Fruit fly (Drosophila melanogaster) whole organism, embryonic: ENCODE results near the gene Eip75B.

Source experiments
- Adf1 ChIP-seq: fragments of 200-800 bp; sonication (Bioruptor generic); IDR thresholded peaks from 2 replicates; pipeline ENCODE4 v1.3.6; 2022; ENCODE audit warnings: missing biosample characterization, missing genetic modification characterization
- Atf6 ChIP-seq: fragments of 200-800 bp; sonication (Bioruptor generic); IDR thresholded peaks from 2 replicates; pipeline ENCODE4 v1.3.6; 2022; ENCODE audit warnings: missing biosample characterization, missing genetic modification characterization
- BEAF-32 ChIP-seq: fragments of 200-800 bp; sonication (Bioruptor generic); optimal IDR thresholded peaks from 3 replicates; lab custom pipeline; 2017; ENCODE audit warnings: missing biosample characterization, missing genetic modification characterization, mild to moderate bottlenecking, moderate library complexity, missing genetic modification reagents
- Bgb ChIP-seq: fragments of 200-800 bp; sonication (Bioruptor generic); IDR thresholded peaks from 2 replicates; pipeline ENCODE4 v1.3.6; 2022; ENCODE audit warnings: missing biosample characterization, missing genetic modification characterization; ENCODE audit not compliant: partially characterized antibody
- CG1024 ChIP-seq: fragments of 200-800 bp; sonication (Bioruptor generic); IDR thresholded peaks from 2 replicates; pipeline ENCODE4 v1.3.6; 2022; ENCODE audit warnings: missing biosample characterization, missing genetic modification characterization
- CG10565 ChIP-seq: fragments of 200-800 bp; sonication (Bioruptor generic); optimal IDR thresholded peaks from 3 replicates; lab custom pipeline; 2016; ENCODE audit warnings: missing biosample characterization, mild to moderate bottlenecking, missing genetic modification characterization
- CG11093 ChIP-seq: fragments of 200-800 bp; sonication (Bioruptor generic); IDR thresholded peaks from 3 replicates; pipeline ENCODE4 v1.3.6; 2022; ENCODE audit warnings: missing biosample characterization, missing genetic modification characterization
- CG11456 ChIP-seq: fragments of 200-800 bp; sonication (Bioruptor generic); IDR thresholded peaks from 3 replicates; pipeline ENCODE4 v1.3.6; 2022; ENCODE audit warnings: missing biosample characterization, missing genetic modification characterization
- CG12155 ChIP-seq: fragments of 200-800 bp; sonication (Bioruptor generic); optimal IDR thresholded peaks from 3 replicates; lab custom pipeline; 2016; ENCODE audit warnings: missing biosample characterization, missing genetic modification characterization
- CG12659 ChIP-seq: fragments of 200-800 bp; sonication (Bioruptor generic); optimal IDR thresholded peaks from 3 replicates; lab custom pipeline; 2017; ENCODE audit warnings: mild to moderate bottlenecking, missing biosample characterization, missing genetic modification reagents, missing genetic modification characterization
- CG13287 ChIP-seq: fragments of 200-800 bp; sonication (Bioruptor generic); IDR thresholded peaks from 2 replicates; pipeline ENCODE4 v1.3.6; 2022; ENCODE audit warnings: missing biosample characterization, missing genetic modification characterization; ENCODE audit not compliant: partially characterized antibody
- CG13894 ChIP-seq: fragments of 200-800 bp; sonication (Bioruptor generic); optimal IDR thresholded peaks from 3 replicates; lab custom pipeline; 2018; ENCODE audit warnings: missing biosample characterization, mild to moderate bottlenecking, missing genetic modification characterization, moderate library complexity
- CG1529 ChIP-seq: fragments of 200-800 bp; sonication (Bioruptor generic); optimal IDR thresholded peaks from 3 replicates; lab custom pipeline; 2018; ENCODE audit warnings: missing biosample characterization, missing genetic modification characterization
- CG17361 ChIP-seq: fragments of 200-800 bp; sonication (Bioruptor generic); IDR thresholded peaks from 3 replicates; pipeline ENCODE4 v1.3.6; 2022; ENCODE audit warnings: missing biosample characterization, missing genetic modification characterization
- CG2678 ChIP-seq: fragments of 200-800 bp; sonication (Bioruptor generic); optimal IDR thresholded peaks from 3 replicates; lab custom pipeline; 2019; ENCODE audit warnings: missing biosample characterization, mild to moderate bottlenecking, missing genetic modification characterization, moderate library complexity
- CG30403 ChIP-seq: fragments of 200-800 bp; sonication (Bioruptor generic); optimal IDR thresholded peaks from 3 replicates; lab custom pipeline; 2016; ENCODE audit warnings: missing biosample characterization, missing genetic modification characterization
- CG31365 ChIP-seq: fragments of 200-800 bp; sonication (Bioruptor generic); optimal IDR thresholded peaks from 2 replicates; lab custom pipeline; 2018; ENCODE audit warnings: missing biosample characterization, mild to moderate bottlenecking, missing genetic modification characterization
- CG3281 ChIP-seq: fragments of 200-800 bp; sonication (Bioruptor generic); optimal IDR thresholded peaks from 3 replicates; lab custom pipeline; 2017; ENCODE audit warnings: missing biosample characterization, mild to moderate bottlenecking, missing genetic modification characterization
- CG8281 ChIP-seq: fragments of 200-800 bp; sonication (Bioruptor generic); optimal IDR thresholded peaks from 2 replicates; lab custom pipeline; 2018; ENCODE audit warnings: missing biosample characterization, mild to moderate bottlenecking, missing genetic modification characterization, moderate library complexity
- CG9876 ChIP-seq: fragments of 200-800 bp; sonication (Bioruptor generic); optimal IDR thresholded peaks from 2 replicates; lab custom pipeline; 2016; ENCODE audit warnings: missing biosample characterization, missing genetic modification characterization
- CHES-1-like ChIP-seq: fragments of 200-800 bp; sonication (Bioruptor generic); optimal IDR thresholded peaks from 2 replicates; lab custom pipeline; 2016; ENCODE audit warnings: missing biosample characterization, missing genetic modification characterization
- CTCF ChIP-seq: fragments of 200-800 bp; sonication (Bioruptor generic); optimal IDR thresholded peaks from 2 replicates; lab custom pipeline; 2017; ENCODE audit warnings: missing biosample characterization, mild to moderate bottlenecking, missing genetic modification characterization, moderate library complexity
- Dek ChIP-seq: fragments of 200-800 bp; sonication (Bioruptor generic); optimal IDR thresholded peaks from 3 replicates; lab custom pipeline; 2019; ENCODE audit warnings: missing biosample characterization, mild to moderate bottlenecking, missing genetic modification characterization, moderate library complexity
- Dfd ChIP-seq, 2 experiments: fragments of >200 bp; optimal IDR thresholded peaks; 2 replicates each; lab custom pipeline; 2017; ENCODE audit warnings: missing biosample characterization in 2 of 2, missing genetic modification characterization in 2 of 2
- E2f2 ChIP-seq: fragments of 200-800 bp; sonication (Bioruptor generic); IDR thresholded peaks from 2 replicates; pipeline ENCODE4 v1.3.6; 2022; ENCODE audit warnings: missing biosample characterization, missing genetic modification characterization
- Fer1 ChIP-seq: fragments of 200-800 bp; sonication (Bioruptor generic); optimal IDR thresholded peaks from 2 replicates; lab custom pipeline; 2017; ENCODE audit warnings: missing biosample characterization, mild to moderate bottlenecking, missing genetic modification characterization
- HmgZ ChIP-seq: fragments of 200-800 bp; sonication (Bioruptor generic); optimal IDR thresholded peaks from 2 replicates; lab custom pipeline; 2018; ENCODE audit warnings: missing biosample characterization, mild to moderate bottlenecking, missing genetic modification characterization
- Jarid2 ChIP-seq: fragments of 200-800 bp; sonication (Bioruptor generic); optimal IDR thresholded peaks from 3 replicates; lab custom pipeline; 2017; ENCODE audit warnings: mild to moderate bottlenecking, missing biosample characterization, missing genetic modification reagents, missing genetic modification characterization
- Lhr ChIP-seq: fragments of 200-800 bp; sonication (Bioruptor generic); optimal IDR thresholded peaks from 3 replicates; lab custom pipeline; 2017; ENCODE audit warnings: mild to moderate bottlenecking, missing biosample characterization, missing genetic modification reagents, missing genetic modification characterization
- Myb ChIP-seq: fragments of 200-800 bp; sonication (Bioruptor generic); optimal IDR thresholded peaks from 2 replicates; lab custom pipeline; 2016; ENCODE audit warnings: missing biosample characterization, missing genetic modification characterization
- NFAT ChIP-seq: fragments of 200-800 bp; sonication (Bioruptor generic); IDR thresholded peaks from 2 replicates; pipeline ENCODE4 v1.3.6; 2022; ENCODE audit warnings: missing biosample characterization, missing genetic modification characterization
- Nf-YA ChIP-seq: fragments of 200-800 bp; sonication (Bioruptor generic); IDR thresholded peaks from 2 replicates; pipeline ENCODE4 v1.3.6; 2022; ENCODE audit warnings: missing biosample characterization, missing genetic modification characterization
- Opbp ChIP-seq: fragments of 200-800 bp; sonication (Bioruptor generic); IDR thresholded peaks from 3 replicates; pipeline ENCODE4 v1.3.6; 2022; ENCODE audit warnings: missing biosample characterization, missing genetic modification characterization; ENCODE audit not compliant: partially characterized antibody
- Poxn ChIP-seq: fragments of 200-800 bp; sonication (Bioruptor generic); IDR thresholded peaks from 2 replicates; pipeline ENCODE4 v1.3.6; 2022; ENCODE audit warnings: missing biosample characterization, missing genetic modification characterization
- Rfx ChIP-seq: fragments of 200-800 bp; sonication (Bioruptor generic); IDR thresholded peaks from 2 replicates; pipeline ENCODE4 v1.3.6; 2022; ENCODE audit warnings: missing biosample characterization, missing genetic modification characterization
- Xbp1 ChIP-seq: fragments of 200-800 bp; sonication (Bioruptor generic); optimal IDR thresholded peaks from 3 replicates; lab custom pipeline; 2016; ENCODE audit warnings: missing biosample characterization, mild to moderate bottlenecking, missing genetic modification characterization
- dm ChIP-seq: fragments of 200-800 bp; sonication (Bioruptor generic); optimal IDR thresholded peaks from 3 replicates; lab custom pipeline; 2016; ENCODE audit warnings: missing biosample characterization, missing genetic modification characterization
- emc ChIP-seq: fragments of 200-800 bp; sonication (Bioruptor generic); optimal IDR thresholded peaks from 2 replicates; lab custom pipeline; 2016; ENCODE audit warnings: missing biosample characterization, missing genetic modification characterization
- esg ChIP-seq: fragments of 200-800 bp; sonication (Bioruptor generic); conservative IDR thresholded peaks from 2 replicates; pipeline ENCODE4 v1.3.6; 2022; ENCODE audit warnings: missing biosample characterization, missing genetic modification characterization
- ewg ChIP-seq: fragments of 200-800 bp; sonication (Bioruptor generic); optimal IDR thresholded peaks from 3 replicates; lab custom pipeline; 2017; ENCODE audit warnings: mild to moderate bottlenecking, missing biosample characterization, missing genetic modification reagents, missing genetic modification characterization
- fd102C ChIP-seq: fragments of 200-800 bp; sonication (Bioruptor generic); optimal IDR thresholded peaks from 2 replicates; lab custom pipeline; 2018; ENCODE audit warnings: missing biosample characterization, mild to moderate bottlenecking, missing genetic modification characterization, moderate library complexity
- gsb ChIP-seq: fragments of 200-800 bp; sonication (Bioruptor generic); IDR thresholded peaks from 2 replicates; pipeline ENCODE4 v1.3.6; 2022; ENCODE audit warnings: missing biosample characterization, missing genetic modification characterization
- gt ChIP-seq: fragments of 200-800 bp; sonication (Bioruptor generic); IDR thresholded peaks from 2 replicates; pipeline ENCODE4 v1.3.6; 2022; ENCODE audit warnings: missing biosample characterization, missing genetic modification characterization
- h ChIP-seq: fragments of >200 bp; optimal IDR thresholded peaks from 2 replicates; lab custom pipeline; 2017
- hth ChIP-seq: fragments of >200 bp; optimal IDR thresholded peaks from 2 replicates; lab custom pipeline; 2017; ENCODE audit warnings: inconsistent platforms
- nau ChIP-seq: fragments of 200-800 bp; sonication (Bioruptor generic); optimal IDR thresholded peaks from 3 replicates; lab custom pipeline; 2017; ENCODE audit warnings: missing biosample characterization, mild to moderate bottlenecking, missing genetic modification characterization, missing genetic modification reagents
- nerfin-2 ChIP-seq: fragments of 200-800 bp; sonication (Bioruptor generic); IDR thresholded peaks from 2 replicates; pipeline ENCODE4 v1.3.6; 2022; ENCODE audit warnings: missing biosample characterization, missing genetic modification characterization; ENCODE audit not compliant: partially characterized antibody
- pzg ChIP-seq: fragments of 200-800 bp; sonication (Bioruptor generic); optimal IDR thresholded peaks from 3 replicates; lab custom pipeline; 2018; ENCODE audit warnings: missing biosample characterization, mild to moderate bottlenecking, missing genetic modification characterization, moderate library complexity
- ranshi ChIP-seq: fragments of 200-800 bp; sonication (Bioruptor generic); IDR thresholded peaks from 2 replicates; pipeline ENCODE4 v1.3.6; 2022; ENCODE audit warnings: missing biosample characterization, missing genetic modification characterization
- salm ChIP-seq: fragments of 200-800 bp; sonication (Bioruptor generic); optimal IDR thresholded peaks from 2 replicates; lab custom pipeline; 2018; ENCODE audit warnings: missing biosample characterization, mild to moderate bottlenecking, missing genetic modification characterization
- sima ChIP-seq: fragments of 200-800 bp; sonication (Bioruptor generic); optimal IDR thresholded peaks from 2 replicates; lab custom pipeline; 2016; ENCODE audit warnings: missing biosample characterization, missing genetic modification characterization
- vvl ChIP-seq: fragments of 200-800 bp; sonication (Bioruptor generic); IDR thresholded peaks from 2 replicates; pipeline ENCODE4 v1.3.6; 2022; ENCODE audit warnings: missing biosample characterization, missing genetic modification characterization

Eip75B gene

DNA sequence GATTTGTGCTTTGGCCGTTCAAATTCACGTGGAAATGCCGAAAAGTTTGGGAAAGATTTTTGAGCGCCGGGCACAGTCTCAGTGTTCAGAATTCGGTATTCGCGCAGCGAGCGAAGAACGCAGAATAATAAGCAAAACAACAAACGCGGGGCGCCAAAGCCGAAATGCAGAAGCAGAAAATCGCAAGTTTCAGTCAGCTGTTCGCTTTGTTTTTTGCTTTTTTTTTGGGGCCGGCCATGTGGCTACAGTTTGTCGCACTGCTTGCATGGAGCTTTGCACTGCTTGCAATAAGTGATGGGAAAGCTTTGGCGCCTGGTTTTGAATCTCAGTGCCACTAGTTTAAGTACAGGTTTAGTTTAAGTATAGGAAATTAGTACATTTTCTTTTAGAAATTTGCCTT lies 38.6 kb downstream of the Eip75B start (continued):
- no peak for TF ChIP-seq CG30403 (GFP tag; lab: Kevin White, UChicago)
- TF ChIP-seq salm (tag; lab: Kevin White, UChicago) = no peak
- TF ChIP-seq ranshi (GFP tag; lab: Robert Waterston, UW) = no peak
- no peak for TF ChIP-seq sima (GFP tag; lab: Kevin White, UChicago)
- TF ChIP-seq CG1024 (GFP tag; lab: Robert Waterston, UW) = no peak
- TF ChIP-seq CHES-1-like (GFP tag; lab: Kevin White, UChicago) = no peak
- TF ChIP-seq esg (GFP tag; lab: Robert Waterston, UW) = no peak
- TF ChIP-seq CG12155 (GFP tag; lab: Kevin White, UChicago) = no peak
- no peak for TF ChIP-seq CG1529 (GFP tag; lab: Kevin White, UChicago)
- TF ChIP-seq CG13894 (tag; lab: Kevin White, UChicago) = no peak
- no peak for TF ChIP-seq emc (GFP tag; lab: Kevin White, UChicago)
- TF ChIP-seq nau (GFP tag; lab: Kevin White, UChicago) = no peak
- TF ChIP-seq Fer1 = peak; percentile 30
- peak; percentile 92 for TF ChIP-seq E2f2 (GFP tag; lab: Robert Waterston, UW)
- peak; percentile 4 for TF ChIP-seq Jarid2
- TF ChIP-seq gt (GFP tag; lab: Robert Waterston, UW) = no peak
- peak; percentile 15 for TF ChIP-seq CG3281 (GFP tag; lab: Kevin White, UChicago)
- TF ChIP-seq Dfd (GFP tag; optimal IDR thresholded peaks at IDR 0.05; lab: Kevin White, UChicago) = no peak
- TF ChIP-seq CG8281 = no peak
- TF ChIP-seq CG12659 (GFP tag; lab: Kevin White, UChicago) = peak; percentile 19
- no peak for TF ChIP-seq Nf-YA (GFP tag; lab: Robert Waterston, UW)
- TF ChIP-seq ewg (GFP tag; lab: Kevin White, UChicago) = no peak
- TF ChIP-seq Adf1 (GFP tag; lab: Robert Waterston, UW) = peak; percentile 43; the same call in 1 of the 2 replicates
- TF ChIP-seq CG13287 = peak; percentile 62; the same call in 1 of the 2 replicates
- peak; percentile 98 for TF ChIP-seq CG31365 (tag; lab: Kevin White, UChicago)
- no peak for TF ChIP-seq CG17361 (GFP tag; lab: Robert Waterston, UW)
- no peak for TF ChIP-seq Atf6
- TF ChIP-seq gsb = peak; percentile 18; the same call in 1 of the 2 replicates
- no peak for TF ChIP-seq Xbp1 (GFP tag; lab: Kevin White, UChicago)
- TF ChIP-seq CG11456 (GFP tag; lab: Robert Waterston, UW) = 0 out of 3 replicates have a peak, but pooled peaks have one; percentile 43
- peak; percentile 39; the same call in 1 of the 2 replicates for TF ChIP-seq Bgb (GFP tag; lab: Robert Waterston, UW)
- TF ChIP-seq Lhr (GFP tag; lab: Kevin White, UChicago) = no peak
- TF ChIP-seq dm (GFP tag; lab: Kevin White, UChicago) = peak; percentile 76
- no peak for TF ChIP-seq Poxn (GFP tag; lab: Robert Waterston, UW)
- TF ChIP-seq Rfx = peak; percentile 45; the same call in 1 of the 2 replicates
- TF ChIP-seq Opbp = peak; percentile 55; the same call in 2 of the 3 replicates
- peak; percentile 68 for TF ChIP-seq HmgZ (tag; lab: Kevin White, UChicago)
- no peak for TF ChIP-seq Dek (tag; lab: Kevin White, UChicago)
- no peak for TF ChIP-seq vvl (GFP tag; lab: Robert Waterston, UW)
- TF ChIP-seq CG2678 (tag; lab: Kevin White, UChicago) = no peak
- TF ChIP-seq pzg (GFP tag; lab: Kevin White, UChicago) = peak; percentile 43
- peak; percentile 71 for TF ChIP-seq CTCF (GFP tag; lab: Kevin White, UChicago)
- peak; percentile 4 for TF ChIP-seq Myb (GFP tag; lab: Kevin White, UChicago)
- TF ChIP-seq NFAT (GFP tag; lab: Robert Waterston, UW) = no peak
- peak; percentile 17 for TF ChIP-seq BEAF-32 (GFP tag; lab: Kevin White, UChicago)
- no peak for TF ChIP-seq CG11093 (GFP tag; lab: Robert Waterston, UW)
- TF ChIP-seq nerfin-2 (GFP tag; lab: Robert Waterston, UW) = no peak
- TF ChIP-seq h = no peak
- TF ChIP-seq CG10565 (GFP tag; lab: Kevin White, UChicago) = no peak
- no peak for TF ChIP-seq hth (lab: Kevin White, UChicago)
- TF ChIP-seq CG9876 (GFP tag; lab: Kevin White, UChicago) = no peak
- TF ChIP-seq fd102C (GFP tag; lab: Kevin White, UChicago) = no peak
